Fruit fly (Drosophila melanogaster) whole organism: Measurements from ENCODE around the gene Lcp65Aa.

Source experiments
- CG8478 ChIP-seq: fragments of >200 bp; optimal IDR thresholded peaks from 2 replicates; lab custom pipeline; 2018; ENCODE audit warnings: inconsistent platforms
- Dll ChIP-seq: fragments of >200 bp; optimal IDR thresholded peaks from 2 replicates; lab custom pipeline; 2017
- psq ChIP-seq: fragments of >200 bp; optimal IDR thresholded peaks from 2 replicates; lab custom pipeline; 2017

DNA sequence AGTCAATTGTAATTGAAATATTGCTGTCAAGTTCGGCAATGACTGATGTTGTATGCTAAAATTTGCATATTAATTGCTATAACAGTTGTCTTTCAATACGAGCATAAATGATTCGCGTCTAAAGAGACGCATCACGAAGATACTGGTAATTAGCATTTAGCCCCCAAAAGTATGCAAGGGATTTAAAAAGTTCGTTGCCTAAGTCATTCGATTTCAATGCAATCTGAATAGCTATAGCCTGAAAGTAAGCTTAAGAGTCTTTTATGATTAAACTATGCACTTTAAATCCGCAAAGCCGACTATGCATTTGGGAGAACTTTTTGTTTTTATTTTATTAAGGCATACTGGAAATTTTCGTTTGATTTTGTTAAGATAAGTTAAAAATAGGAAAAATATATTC is 21.5 kb upstream of the Lcp65Aa start:
- no peak for TF ChIP-seq psq (lab: Kevin White, UChicago)
- no peak for TF ChIP-seq Dll
- no peak for TF ChIP-seq CG8478 (lab: Kevin White, UChicago)
